Fruit fly (Drosophila melanogaster) whole organism, embryonic: ENCODE data around the gene Drice.

Experiments used
- Blimp-1 ChIP-seq: fragments of 200-800 bp; sonication (Bioruptor generic); optimal IDR thresholded peaks from 3 replicates; lab custom pipeline; 2018; ENCODE audit warnings: missing biosample characterization, missing genetic modification characterization, mild to moderate bottlenecking, moderate library complexity, missing genetic modification reagents
- CG10274 ChIP-seq: fragments of 200-800 bp; sonication (Bioruptor generic); optimal IDR thresholded peaks from 3 replicates; lab custom pipeline; 2017; ENCODE audit warnings: missing biosample characterization, mild to moderate bottlenecking, missing genetic modification characterization
- CG10543 ChIP-seq: fragments of 200-800 bp; sonication (Bioruptor generic); optimal IDR thresholded peaks from 3 replicates; lab custom pipeline; 2017; ENCODE audit warnings: missing biosample characterization, mild to moderate bottlenecking, missing genetic modification characterization, moderate library complexity
- CG10654 ChIP-seq: fragments of 200-800 bp; sonication (Bioruptor generic); optimal IDR thresholded peaks from 2 replicates; lab custom pipeline; 2016; ENCODE audit warnings: missing biosample characterization, missing genetic modification characterization
- CG11504 ChIP-seq: fragments of 200-800 bp; sonication (Bioruptor generic); optimal IDR thresholded peaks from 3 replicates; lab custom pipeline; 2019; ENCODE audit warnings: missing biosample characterization, mild to moderate bottlenecking, missing genetic modification characterization, moderate library complexity
- CG11696 ChIP-seq: fragments of 200-800 bp; sonication (Bioruptor generic); IDR thresholded peaks from 2 replicates; pipeline ENCODE4 v1.3.6; 2022; ENCODE audit warnings: missing biosample characterization, missing genetic modification characterization
- CG11723 ChIP-seq: fragments of 200-800 bp; sonication (Bioruptor generic); optimal IDR thresholded peaks from 2 replicates; lab custom pipeline; 2017; ENCODE audit warnings: missing biosample characterization, mild to moderate bottlenecking, missing genetic modification characterization
- CG1233 ChIP-seq: fragments of 200-800 bp; sonication (Bioruptor generic); optimal IDR thresholded peaks from 4 replicates; lab custom pipeline; 2018; ENCODE audit warnings: missing biosample characterization, mild to moderate bottlenecking, missing genetic modification characterization
- CG12744 ChIP-seq: fragments of 200-800 bp; sonication (Bioruptor generic); optimal IDR thresholded peaks from 2 replicates; lab custom pipeline; 2016; ENCODE audit warnings: missing biosample characterization, missing genetic modification characterization
- CG13123 ChIP-seq: fragments of 200-800 bp; sonication (Bioruptor generic); optimal IDR thresholded peaks from 2 replicates; lab custom pipeline; 2016; ENCODE audit warnings: missing biosample characterization, missing genetic modification characterization
- CG13894 ChIP-seq: fragments of 200-800 bp; sonication (Bioruptor generic); optimal IDR thresholded peaks from 3 replicates; lab custom pipeline; 2018; ENCODE audit warnings: missing biosample characterization, mild to moderate bottlenecking, missing genetic modification characterization, moderate library complexity
- CG15696 ChIP-seq: fragments of 200-800 bp; sonication (Bioruptor generic); optimal IDR thresholded peaks from 2 replicates; lab custom pipeline; 2019; ENCODE audit warnings: missing biosample characterization, mild to moderate bottlenecking, missing genetic modification characterization, moderate library complexity
- CG2120 ChIP-seq: fragments of 200-800 bp; sonication (Bioruptor generic); optimal IDR thresholded peaks from 3 replicates; lab custom pipeline; 2016; ENCODE audit warnings: missing biosample characterization, missing genetic modification characterization
- CG3163 ChIP-seq: fragments of 200-800 bp; sonication (Bioruptor generic); optimal IDR thresholded peaks from 3 replicates; lab custom pipeline; 2016; ENCODE audit warnings: missing biosample characterization, missing genetic modification characterization
- CG3407 ChIP-seq: fragments of 200-800 bp; sonication (Bioruptor generic); optimal IDR thresholded peaks from 2 replicates; lab custom pipeline; 2018; ENCODE audit warnings: missing biosample characterization, mild to moderate bottlenecking, missing genetic modification characterization
- CG3726 ChIP-seq: fragments of 200-800 bp; sonication (Bioruptor generic); IDR thresholded peaks from 3 replicates; pipeline ENCODE4, ENCODE4 v1.3.6; 2022; ENCODE audit warnings: missing biosample characterization, missing genetic modification characterization
- CG6791 ChIP-seq: fragments of 200-800 bp; sonication (Bioruptor generic); IDR thresholded peaks from 3 replicates; pipeline ENCODE4 v1.3.6; 2022; ENCODE audit warnings: missing biosample characterization, missing genetic modification characterization; ENCODE audit not compliant: partially characterized antibody
- CG7271 ChIP-seq: fragments of 200-800 bp; sonication (Bioruptor generic); optimal IDR thresholded peaks from 2 replicates; lab custom pipeline; 2018; ENCODE audit warnings: missing biosample characterization, mild to moderate bottlenecking, missing genetic modification characterization, moderate library complexity
- CG7556 ChIP-seq: fragments of 200-800 bp; sonication (Bioruptor generic); optimal IDR thresholded peaks from 2 replicates; lab custom pipeline; 2017; ENCODE audit warnings: missing biosample characterization, mild to moderate bottlenecking, missing genetic modification characterization
- CG7745 ChIP-seq: fragments of 200-800 bp; sonication (Bioruptor generic); optimal IDR thresholded peaks from 2 replicates; lab custom pipeline; 2018; ENCODE audit warnings: missing biosample characterization, mild to moderate bottlenecking, missing genetic modification characterization, moderate library complexity
- CG8944 ChIP-seq: fragments of 200-800 bp; sonication (Bioruptor generic); optimal IDR thresholded peaks from 3 replicates; lab custom pipeline; 2016; ENCODE audit warnings: missing biosample characterization, missing genetic modification characterization
- CrebB ChIP-seq: fragments of 200-800 bp; sonication (Bioruptor generic); optimal IDR thresholded peaks from 3 replicates; lab custom pipeline; 2018; ENCODE audit warnings: missing biosample characterization, mild to moderate bottlenecking, missing genetic modification characterization
- D19A ChIP-seq: fragments of 200-800 bp; optimal IDR thresholded peaks from 3 replicates; lab custom pipeline; 2019; ENCODE audit warnings: missing biosample characterization, mild to moderate bottlenecking, missing genetic modification characterization, moderate library complexity
- D19B ChIP-seq: fragments of 200-800 bp; sonication (Bioruptor generic); optimal IDR thresholded peaks from 2 replicates; lab custom pipeline; 2017; ENCODE audit warnings: missing biosample characterization, mild to moderate bottlenecking, missing genetic modification characterization
- Hmr ChIP-seq: fragments of 200-800 bp; sonication (Bioruptor generic); optimal IDR thresholded peaks from 3 replicates; lab custom pipeline; 2017; ENCODE audit warnings: mild to moderate bottlenecking, missing biosample characterization, missing genetic modification reagents, missing genetic modification characterization
- Jarid2 ChIP-seq: fragments of 200-800 bp; sonication (Bioruptor generic); optimal IDR thresholded peaks from 3 replicates; lab custom pipeline; 2017; ENCODE audit warnings: mild to moderate bottlenecking, missing biosample characterization, missing genetic modification reagents, missing genetic modification characterization
- Neu2 ChIP-seq: fragments of 200-800 bp; sonication (Bioruptor generic); optimal IDR thresholded peaks from 3 replicates; lab custom pipeline; 2016; ENCODE audit warnings: missing biosample characterization, missing genetic modification characterization, borderline replicate concordance
- Oli ChIP-seq: fragments of 200-800 bp; sonication (Bioruptor generic); optimal IDR thresholded peaks from 2 replicates; lab custom pipeline; 2018; ENCODE audit warnings: missing biosample characterization, mild to moderate bottlenecking, missing genetic modification characterization, moderate library complexity
- Sox100B ChIP-seq: fragments of 200-800 bp; sonication (Bioruptor generic); optimal IDR thresholded peaks from 3 replicates; lab custom pipeline; 2018; ENCODE audit warnings: missing biosample characterization, mild to moderate bottlenecking, missing genetic modification characterization
- Ssrp ChIP-seq: fragments of 200-800 bp; sonication (Bioruptor generic); optimal IDR thresholded peaks from 2 replicates; lab custom pipeline; 2018; ENCODE audit warnings: missing biosample characterization, mild to moderate bottlenecking, missing genetic modification characterization, moderate library complexity
- al ChIP-seq: fragments of 200-800 bp; sonication (Bioruptor generic); IDR thresholded peaks from 2 replicates; pipeline ENCODE4 v1.3.6; 2022; ENCODE audit warnings: missing biosample characterization, missing genetic modification characterization
- ci ChIP-seq: fragments of 200-800 bp; sonication (Bioruptor generic); IDR thresholded peaks from 3 replicates; pipeline ENCODE4 v1.3.6; 2022; ENCODE audit warnings: missing biosample characterization, missing genetic modification characterization
- crc ChIP-seq: fragments of 200-800 bp; sonication (Bioruptor generic); optimal IDR thresholded peaks from 2 replicates; lab custom pipeline; 2016; ENCODE audit warnings: missing biosample characterization, missing genetic modification characterization
- cwo ChIP-seq: fragments of 200-800 bp; sonication (Bioruptor generic); optimal IDR thresholded peaks from 3 replicates; lab custom pipeline; 2017; ENCODE audit warnings: missing biosample characterization, missing genetic modification characterization, mild to moderate bottlenecking, moderate library complexity, missing genetic modification reagents
- eyg ChIP-seq: fragments of 200-800 bp; sonication (Bioruptor generic); optimal IDR thresholded peaks from 3 replicates; lab custom pipeline; 2016; ENCODE audit warnings: missing biosample characterization, missing genetic modification characterization
- grn ChIP-seq: fragments of 200-800 bp; sonication (Bioruptor generic); optimal IDR thresholded peaks from 3 replicates; lab custom pipeline; 2017; ENCODE audit warnings: missing biosample characterization, missing genetic modification characterization
- hbn ChIP-seq: fragments of 200-800 bp; sonication (Bioruptor generic); IDR thresholded peaks from 2 replicates; pipeline ENCODE4 v1.3.6; 2022; ENCODE audit warnings: missing biosample characterization, missing genetic modification characterization; ENCODE audit not compliant: partially characterized antibody
- jumu ChIP-seq: fragments of 200-800 bp; sonication (Bioruptor generic); optimal IDR thresholded peaks from 3 replicates; lab custom pipeline; 2016; ENCODE audit warnings: missing biosample characterization, missing genetic modification characterization
- kni ChIP-seq: fragments of 200-800 bp; sonication (Bioruptor generic); optimal IDR thresholded peaks from 3 replicates; lab custom pipeline; 2017; ENCODE audit warnings: mild to moderate bottlenecking, missing biosample characterization, missing genetic modification reagents, missing genetic modification characterization
- nom ChIP-seq: fragments of 200-800 bp; sonication (Bioruptor generic); optimal IDR thresholded peaks from 2 replicates; lab custom pipeline; 2017; ENCODE audit warnings: missing biosample characterization, missing genetic modification characterization, mild to moderate bottlenecking, moderate library complexity, missing genetic modification reagents
- peb ChIP-seq: fragments of 200-800 bp; sonication (Bioruptor generic); IDR thresholded peaks from 2 replicates; pipeline ENCODE4 v1.3.6; 2022; ENCODE audit warnings: missing biosample characterization, missing genetic modification characterization
- pzg ChIP-seq: fragments of 200-800 bp; sonication (Bioruptor generic); optimal IDR thresholded peaks from 3 replicates; lab custom pipeline; 2018; ENCODE audit warnings: missing biosample characterization, mild to moderate bottlenecking, missing genetic modification characterization, moderate library complexity
- sens ChIP-seq: fragments of 200-800 bp; sonication (Bioruptor generic); peaks from one replicate; lab custom pipeline; 2016; ENCODE audit warnings: missing biosample characterization, missing genetic modification characterization
- seq ChIP-seq: fragments of 200-800 bp; sonication (Bioruptor generic); IDR thresholded peaks from 2 replicates; pipeline ENCODE4 v1.3.6; 2022; ENCODE audit warnings: missing biosample characterization, missing genetic modification characterization
- slbo ChIP-seq: fragments of 200-800 bp; sonication (Bioruptor generic); IDR thresholded peaks from 2 replicates; pipeline ENCODE4 v1.3.6; 2022; ENCODE audit warnings: missing biosample characterization, missing genetic modification characterization
- sna ChIP-seq: fragments of 200-800 bp; sonication (Bioruptor generic); IDR thresholded peaks from 2 replicates; pipeline ENCODE4 v1.3.6; 2022; ENCODE audit warnings: missing biosample characterization, missing genetic modification characterization; ENCODE audit not compliant: partially characterized antibody
- so ChIP-seq: fragments of 200-800 bp; sonication (Bioruptor generic); IDR thresholded peaks from 3 replicates; pipeline ENCODE4 v1.3.6; 2022; ENCODE audit warnings: missing biosample characterization, missing genetic modification characterization
- toy ChIP-seq: fragments of 200-800 bp; sonication (Bioruptor generic); IDR thresholded peaks from 2 replicates; pipeline ENCODE4 v1.3.6; 2022; ENCODE audit warnings: missing biosample characterization, missing genetic modification characterization
- usp ChIP-seq: fragments of >200 bp; optimal IDR thresholded peaks from 2 replicates; lab custom pipeline; 2017; ENCODE audit warnings: missing biosample characterization, missing genetic modification characterization
- z ChIP-seq: fragments of 200-800 bp; sonication (Bioruptor generic); IDR thresholded peaks from 3 replicates; pipeline ENCODE4 v1.3.6; 2022; ENCODE audit warnings: missing biosample characterization, missing genetic modification characterization

The Drice gene

DNA sequence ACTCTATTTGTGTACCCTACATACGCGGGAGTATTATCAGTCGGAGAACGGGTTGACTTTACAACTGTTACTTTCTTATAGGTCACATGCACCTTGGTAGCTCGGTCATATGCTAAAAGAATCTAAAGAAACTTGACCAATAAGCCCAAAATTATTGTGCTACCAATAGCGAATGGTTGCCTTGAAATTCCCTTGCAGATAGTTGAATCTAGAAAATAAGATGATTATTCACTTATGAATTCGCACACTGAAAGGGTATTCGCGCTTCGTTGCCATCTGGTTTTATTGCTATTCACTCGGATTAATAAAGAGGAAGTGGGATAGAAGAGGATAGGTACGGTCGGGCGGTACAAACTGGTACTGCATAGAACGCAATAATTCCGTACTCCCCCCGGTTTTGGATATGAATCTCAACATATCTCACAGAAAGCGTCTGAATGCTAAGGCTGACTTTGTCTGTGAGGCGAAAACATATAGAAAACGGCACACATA lies 25.6 kb upstream of the Drice start (continued):
- no peak for TF ChIP-seq z (GFP tag; lab: Robert Waterston, UW)
- peak; percentile 72 for TF ChIP-seq Sox100B
- peak; percentile 92 for TF ChIP-seq CG2120 (GFP tag; lab: Kevin White, UChicago)
- peak; percentile 18 for TF ChIP-seq CG3407 (GFP tag; lab: Kevin White, UChicago)
- peak; percentile 69 for TF ChIP-seq CG1233 (GFP tag; lab: Kevin White, UChicago)
- TF ChIP-seq Oli (tag; lab: Kevin White, UChicago), result peak; percentile 76
- TF ChIP-seq cwo (GFP tag; lab: Kevin White, UChicago), result peak; percentile 76
- TF ChIP-seq hbn, result no peak
- peak; percentile 41 for TF ChIP-seq CG11723 (GFP tag; lab: Kevin White, UChicago)
- no peak for TF ChIP-seq CG11696 (GFP tag; lab: Robert Waterston, UW)
- TF ChIP-seq CG13894 (tag; lab: Kevin White, UChicago), result peak; percentile 99
- no peak for TF ChIP-seq kni (GFP tag; lab: Kevin White, UChicago)
- peak; percentile 82 for TF ChIP-seq slbo
- no peak for TF ChIP-seq sna (GFP tag; lab: Robert Waterston, UW)
- peak; percentile 57 for TF ChIP-seq CG3163 (GFP tag; lab: Kevin White, UChicago)
- no peak for TF ChIP-seq CG7271 (tag; lab: Kevin White, UChicago)
- peak; percentile 49; the same call in 1 of the 2 replicates for TF ChIP-seq seq (GFP tag; lab: Robert Waterston, UW)
- peak; percentile 74 for TF ChIP-seq toy (GFP tag; lab: Robert Waterston, UW)
- TF ChIP-seq usp, result no peak
- no peak for TF ChIP-seq CG7745 (tag; lab: Kevin White, UChicago)
- TF ChIP-seq nom, result peak; percentile 19
- peak; percentile 87 for TF ChIP-seq D19B (GFP tag; lab: Kevin White, UChicago)
- no peak for TF ChIP-seq Neu2 (GFP tag; lab: Kevin White, UChicago)
- TF ChIP-seq eyg, result peak; percentile 83
- TF ChIP-seq CG8944 (GFP tag; lab: Kevin White, UChicago), result peak; percentile 75
- peak; percentile 47 for TF ChIP-seq CG15696
- peak; percentile 56 for TF ChIP-seq CG7556 (GFP tag; lab: Kevin White, UChicago)
- TF ChIP-seq CG10654 (GFP tag; lab: Kevin White, UChicago), result peak; percentile 38
- TF ChIP-seq CG3726 (GFP tag; lab: Robert Waterston, UW), result no peak
- TF ChIP-seq peb (GFP tag; lab: Robert Waterston, UW), result peak; percentile 52; the same call in 1 of the 2 replicates
- TF ChIP-seq CG10274, result peak; percentile 92
- peak; percentile 69 for TF ChIP-seq CG10543 (GFP tag; lab: Kevin White, UChicago)
- TF ChIP-seq ci, result peak; percentile 59
- TF ChIP-seq Hmr (GFP tag; lab: Kevin White, UChicago), result peak; percentile 80
- peak; percentile 73 for TF ChIP-seq Ssrp (tag; lab: Kevin White, UChicago)
- TF ChIP-seq Blimp-1, result peak; percentile 37
- peak; percentile 76 for TF ChIP-seq al
- no peak for TF ChIP-seq CG6791 (GFP tag; lab: Robert Waterston, UW)
- peak; percentile 78 for TF ChIP-seq CG11504 (tag; lab: Kevin White, UChicago)
- TF ChIP-seq CrebB, result peak; percentile 70
- TF ChIP-seq pzg (GFP tag; lab: Kevin White, UChicago), result peak; percentile 7
- TF ChIP-seq so (GFP tag; lab: Robert Waterston, UW), result peak; percentile 57; the same call in 2 of the 3 replicates
- peak; percentile 53 for TF ChIP-seq jumu (GFP tag; lab: Kevin White, UChicago)
- peak; percentile 93 for TF ChIP-seq sens (GFP tag; lab: Kevin White, UChicago)
- TF ChIP-seq CG12744 (GFP tag; lab: Kevin White, UChicago), result peak; percentile 9
- TF ChIP-seq crc (GFP tag; lab: Kevin White, UChicago), result peak; percentile 55
- peak; percentile 27 for TF ChIP-seq grn
- TF ChIP-seq D19A, result peak; percentile 98
- peak; percentile 45 for TF ChIP-seq Jarid2 (GFP tag; lab: Kevin White, UChicago)
- peak; percentile 44 for TF ChIP-seq CG13123 (GFP tag; lab: Kevin White, UChicago)
